Fruit fly (Drosophila melanogaster) Kc167 (cell line): ENCODE measurements around the gene CG13455.

ENCODE experiments used
- Myc ChIP-seq: fragments of >200 bp; optimal IDR thresholded peaks from 2 replicates; lab custom pipeline; 2017; ENCODE audit warnings: missing external identifiers
- Sin3A ChIP-seq: fragments of >200 bp; optimal IDR thresholded peaks from 2 replicates; lab custom pipeline; 2018; ENCODE audit warnings: missing external identifiers

dm6 chr3L:15497902-15498301 lies 1.5 kb downstream of the CG13455 start, which contains the start of gene CG7276:
- TF ChIP-seq Sin3A (lab: Kevin White, UChicago), result no peak
- TF ChIP-seq Myc (lab: Kevin White, UChicago), result no peak
